Worm (Caenorhabditis elegans): ENCODE results near the gene ZK632.2.

- TF ChIP-seq dmd-8 (GFP tag; IDR thresholded peaks at IDR 0.05): no peak
- no peak for TF ChIP-seq nhr-11 (tag; optimal IDR thresholded peaks at IDR 0.05)
- TF ChIP-seq ceh-82 (tag; optimal IDR thresholded peaks at IDR 0.05): no peak
- no peak for TF ChIP-seq jun-1 (tag; optimal IDR thresholded peaks at IDR 0.05)
- no peak for TF ChIP-seq ztf-7 (tag; optimal IDR thresholded peaks at IDR 0.05)
- TF ChIP-seq ces-1 (GFP tag; optimal IDR thresholded peaks at IDR 0.05): no peak
- TF ChIP-seq ZK546.5 (tag; optimal IDR thresholded peaks at IDR 0.05): no peak
- no peak for TF ChIP-seq aly-2 (tag; optimal IDR thresholded peaks at IDR 0.05)
- no peak for TF ChIP-seq nhr-76 (tag; optimal IDR thresholded peaks at IDR 0.05)
- TF ChIP-seq lin-38 (GFP tag; IDR thresholded peaks at IDR 0.05): no peak
- TF ChIP-seq hlh-30 (tag; optimal IDR thresholded peaks at IDR 0.05; ENCODE audit: insufficient read depth): no peak
- no peak for TF ChIP-seq nhr-77 (tag; optimal IDR thresholded peaks at IDR 0.05)
These were observed 28.3 kb upstream of the ZK632.2 start for ce11 chrIII:9770590-9770989.

Data from whole organism, L4 larva.